Worm (Caenorhabditis elegans): ENCODE results near the gene spin-3.

Gene spin-3

DNA sequence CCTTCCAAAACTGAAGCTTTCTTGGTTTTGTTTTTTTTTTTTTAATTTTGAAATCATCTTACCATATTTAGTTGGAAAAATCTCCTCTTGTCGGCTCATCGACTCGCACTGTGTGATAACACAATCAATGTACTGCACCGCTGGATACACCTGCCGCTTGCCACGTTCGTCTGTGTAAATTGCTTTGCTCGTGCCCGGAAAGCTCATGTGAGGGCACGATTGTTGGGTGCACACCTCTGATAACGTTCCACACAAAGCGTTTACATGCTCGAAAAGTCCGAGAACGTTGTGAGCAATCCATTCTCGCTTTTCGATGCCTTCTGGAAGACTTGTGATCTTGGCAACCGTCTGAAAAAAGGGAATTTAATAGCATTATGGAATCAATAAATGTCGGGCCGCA lies 24.5 kb downstream of the spin-3 start:
- TF ChIP-seq ceh-63 (GFP tag; optimal IDR thresholded peaks at IDR 0.05) (peak; percentile 14), hlh-4 (tag; optimal IDR thresholded peaks at IDR 0.05) (no peak), elt-2 (tag; optimal IDR thresholded peaks at IDR 0.05) (peak; percentile 56)

DNA sequence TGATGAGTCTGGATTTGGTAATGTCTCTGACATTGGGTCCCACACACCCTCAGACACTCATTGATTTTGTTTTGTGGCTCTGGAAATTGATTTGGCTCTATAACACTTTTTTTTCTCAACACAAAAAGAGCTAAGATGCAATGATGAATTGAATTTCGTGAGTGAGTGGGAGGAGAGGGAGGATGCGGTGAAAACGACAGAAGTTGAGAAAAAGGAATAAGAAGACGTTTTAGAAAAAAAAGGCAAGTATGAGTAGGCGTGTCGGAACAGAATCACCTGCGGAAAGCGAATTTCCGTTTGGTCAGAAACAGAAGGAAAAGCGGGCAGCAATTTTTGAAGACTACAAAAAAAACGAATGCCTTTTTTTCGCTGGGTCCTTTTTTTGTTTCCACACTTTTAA lies 25.7 kb downstream of the spin-3 start:
- no peak for TF ChIP-seq nhr-28 (tag; optimal IDR thresholded peaks at IDR 0.05)
- no peak for TF ChIP-seq ztf-11 (tag; optimal IDR thresholded peaks at IDR 0.05)
- TF ChIP-seq grh-1 (GFP tag; IDR thresholded peaks at IDR 0.05) = no peak
- no peak for TF ChIP-seq unc-98 (GFP tag; IDR thresholded peaks at IDR 0.05)
- TF ChIP-seq rnt-1 (tag; optimal IDR thresholded peaks at IDR 0.05) = no peak
- TF ChIP-seq mep-1 (tag; optimal IDR thresholded peaks at IDR 0.05) = no peak
- TF ChIP-seq efl-3 (GFP tag; optimal IDR thresholded peaks at IDR 0.05) = no peak
- no peak for TF ChIP-seq unc-30 (tag; optimal IDR thresholded peaks at IDR 0.05)
- TF ChIP-seq efl-1 (optimal IDR thresholded peaks at IDR 0.05) = no peak
- TF ChIP-seq efl-1 (GFP tag; optimal IDR thresholded peaks at IDR 0.05 in 1 of 2) = peak in 1 of 2 experiments; percentile 13
- TF ChIP-seq nhr-77 (tag; optimal IDR thresholded peaks at IDR 0.05) = no peak
- no peak for TF ChIP-seq unc-130 (tag; optimal IDR thresholded peaks at IDR 0.05)
- no peak for TF ChIP-seq nhr-71 (tag; optimal IDR thresholded peaks at IDR 0.05)
- TF ChIP-seq zag-1 (tag; optimal IDR thresholded peaks at IDR 0.05) = no peak
- no peak for TF ChIP-seq dsc-1 (tag; optimal IDR thresholded peaks at IDR 0.05)
- TF ChIP-seq dpl-1 (GFP tag; optimal IDR thresholded peaks at IDR 0.05) = no peak
- TF ChIP-seq nhr-12 (tag; optimal IDR thresholded peaks at IDR 0.05) = no peak
- TF ChIP-seq skn-1 (tag; optimal IDR thresholded peaks at IDR 0.05) = no peak
- TF ChIP-seq ztf-4 (tag; optimal IDR thresholded peaks at IDR 0.05) = no peak
- no peak for TF ChIP-seq nhr-90 (tag; optimal IDR thresholded peaks at IDR 0.05; ENCODE audit: poor library complexity)
- no peak for TF ChIP-seq isw-1 (GFP tag; IDR thresholded peaks at IDR 0.05)
- TF ChIP-seq lin-14 (GFP tag; optimal IDR thresholded peaks at IDR 0.05) = peak; percentile 6
- TF ChIP-seq fkh-10 (GFP tag; optimal IDR thresholded peaks at IDR 0.05) = peak; percentile 82

DNA sequence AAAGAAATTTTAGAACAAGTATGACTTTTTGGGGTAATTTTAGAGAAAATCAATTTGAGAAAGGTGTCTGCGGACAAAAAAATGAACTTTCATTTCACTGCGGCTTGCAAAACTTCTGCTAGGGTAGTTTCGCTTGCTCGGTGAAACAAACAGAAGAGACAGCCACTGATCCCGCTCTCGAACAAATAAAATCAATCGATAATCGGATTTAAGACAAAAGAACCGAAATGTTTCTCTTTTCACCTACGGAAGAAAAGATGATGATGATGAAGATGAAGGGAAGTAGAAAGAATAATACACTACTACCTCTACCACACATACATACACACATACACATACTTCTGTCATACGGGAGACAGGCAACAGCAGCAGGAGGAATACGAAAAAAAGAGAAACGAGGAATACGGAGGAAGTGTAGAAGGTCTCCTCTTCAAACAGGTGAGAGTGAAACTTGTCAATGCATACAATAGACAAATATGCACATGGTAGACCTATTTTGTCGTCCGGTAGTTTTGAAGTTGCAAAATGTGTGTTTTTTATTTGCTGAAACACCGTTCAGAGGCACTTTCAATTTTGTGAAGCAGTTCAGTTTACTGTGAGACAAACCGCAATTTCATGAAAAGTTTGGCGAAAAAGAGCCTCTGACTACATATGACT lies 27.2 kb downstream of the spin-3 start:
- TF ChIP-seq blmp-1 (tag; optimal IDR thresholded peaks at IDR 0.05) = peak; percentile 81
- peak; percentile 43 for TF ChIP-seq nhr-85 (tag)
- no peak for TF ChIP-seq lin-39 (tag; optimal IDR thresholded peaks at IDR 0.05)
- no peak for TF ChIP-seq ama-1 (optimal IDR thresholded peaks at IDR 0.05)
- no peak for TF ChIP-seq ets-5 (GFP tag; IDR thresholded peaks at IDR 0.05)
- TF ChIP-seq grh-1 (GFP tag; IDR thresholded peaks at IDR 0.05) = no peak
- no peak for TF ChIP-seq ceh-90 (tag; optimal IDR thresholded peaks at IDR 0.05)
- no peak for TF ChIP-seq alr-1 (tag; optimal IDR thresholded peaks at IDR 0.05; ENCODE audit: borderline replicate concordance)
- no peak for TF ChIP-seq sox-4 (tag; optimal IDR thresholded peaks at IDR 0.05)
- no peak for TF ChIP-seq mef-2 (tag; optimal IDR thresholded peaks at IDR 0.05)
- TF ChIP-seq lin-35 (GFP tag; optimal IDR thresholded peaks at IDR 0.05) = peak in 1 of 2 experiments; percentile 35
- peak; percentile 18 for TF ChIP-seq lin-14 (GFP tag; optimal IDR thresholded peaks at IDR 0.05)
- TF ChIP-seq mdl-1 (tag; optimal IDR thresholded peaks at IDR 0.05) = no peak
- no peak for TF ChIP-seq ceh-63 (GFP tag; optimal IDR thresholded peaks at IDR 0.05)
- TF ChIP-seq ceh-82 (tag; optimal IDR thresholded peaks at IDR 0.05) = no peak
- no peak for TF ChIP-seq sptf-1 (tag; optimal IDR thresholded peaks at IDR 0.05)

DNA sequence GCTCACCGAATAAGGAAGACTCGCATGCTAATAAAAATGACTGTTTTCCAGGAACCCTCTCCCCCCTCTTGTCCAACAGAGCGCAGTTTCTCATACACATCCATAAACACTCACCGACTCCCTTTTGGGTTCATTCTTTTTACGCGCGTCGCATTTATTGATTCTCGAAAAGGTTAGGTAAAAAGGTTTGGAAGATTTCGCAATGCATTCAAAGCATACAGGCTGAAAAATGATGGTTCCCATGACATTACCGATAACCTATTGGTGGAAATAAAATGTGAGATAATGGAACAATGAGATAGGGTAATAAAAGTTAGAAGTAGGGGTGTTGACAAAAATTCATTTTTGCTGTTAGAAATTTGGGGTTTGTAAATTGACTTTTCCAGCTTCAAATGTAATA lies 28.4 kb downstream of the spin-3 start:
- TF ChIP-seq lin-14 (GFP tag; optimal IDR thresholded peaks at IDR 0.05) (peak; percentile 11), xbp-1 (tag; optimal IDR thresholded peaks at IDR 0.05) (no peak)
